Worm (Caenorhabditis elegans) whole organism, L4 larva: ENCODE data around the gene F21C10.7.
A peak's percentile ranks its signal among the peaks of the same experiment; 100 is the strongest.
"Not testable (repeated sequence)": the region's sequence is repeated elsewhere in the genome, so short reads cannot be mapped to it uniquely, and the experiment has no call there.

Source experiments
- D1046.2 ChIP-seq: fragments of 200-800 bp; sonication (Bioruptor generic); IDR thresholded peaks from 2 replicates; pipeline ENCODE4 v1.3.6; 2022; ENCODE audit warnings: missing genetic modification characterization, missing compliant biosample characterization
- F10B5.3 ChIP-seq: sonication (generic microtip); optimal IDR thresholded peaks from 2 replicates; lab custom pipeline; 2016; ENCODE audit warnings: mild to moderate bottlenecking, missing genetic modification characterization, missing compliant biosample characterization
- F26F4.8 ChIP-seq: fragments of 200-800 bp; sonication (Bioruptor generic); conservative IDR thresholded peaks from 2 replicates; pipeline ENCODE4 v1.3.6; 2022; ENCODE audit warnings: missing genetic modification characterization, missing compliant biosample characterization
- R02D3.7 ChIP-seq: fragments of 150-350 bp; sonication (generic microtip); optimal IDR thresholded peaks from 3 replicates; lab custom pipeline; 2014; ENCODE audit warnings: missing biosample characterization, missing genetic modification characterization
- T26A8.4 ChIP-seq: fragments of 200-800 bp; sonication (Bioruptor generic); IDR thresholded peaks from 2 replicates; pipeline ENCODE4 v1.3.6; 2022; ENCODE audit warnings: missing genetic modification characterization, missing compliant biosample characterization
- Y48G9A.11 ChIP-seq: fragments of 200-800 bp; sonication (Bioruptor generic); IDR thresholded peaks from 2 replicates; pipeline ENCODE4 v1.3.6; 2022; ENCODE audit warnings: missing genetic modification reagents, missing genetic modification characterization, missing compliant biosample characterization
- Y75B8A.6 ChIP-seq: fragments of 200-800 bp; sonication (Bioruptor generic); IDR thresholded peaks from 2 replicates; pipeline ENCODE4 v1.3.6; 2022; ENCODE audit warnings: missing genetic modification reagents, missing genetic modification characterization, missing compliant biosample characterization
- ZK546.5 ChIP-seq, 2 experiments: sonication (generic microtip); optimal IDR thresholded peaks; 2 replicates each; lab custom pipeline; 2017; ENCODE audit warnings: missing biosample characterization in 2 of 2, missing genetic modification characterization in 2 of 2
- aly-2 ChIP-seq: sonication (generic microtip); optimal IDR thresholded peaks from 2 replicates; lab custom pipeline; 2018; ENCODE audit warnings: missing biosample characterization, missing genetic modification characterization
- ceh-20 ChIP-seq: fragments of 200-800 bp; sonication (Bioruptor generic); IDR thresholded peaks from 2 replicates; pipeline ENCODE4 v1.3.6; 2022; ENCODE audit warnings: missing genetic modification reagents, missing genetic modification characterization, missing compliant biosample characterization
- ceh-44 ChIP-seq: fragments of 200-800 bp; sonication (Bioruptor generic); IDR thresholded peaks from 2 replicates; pipeline ENCODE4 v1.3.6; 2022; ENCODE audit warnings: missing genetic modification reagents, missing genetic modification characterization, missing compliant biosample characterization
- cey-2 ChIP-seq: sonication (generic microtip); optimal IDR thresholded peaks from 3 replicates; lab custom pipeline; 2017; ENCODE audit warnings: missing genetic modification characterization, mild to moderate bottlenecking, missing compliant biosample characterization, antibody characterized with exemption, borderline replicate concordance; ENCODE audit not compliant: insufficient read depth
- ctbp-1 ChIP-seq: fragments of 200-800 bp; sonication (Bioruptor generic); IDR thresholded peaks from 2 replicates; pipeline ENCODE4 v1.3.6; 2022; ENCODE audit warnings: missing genetic modification reagents, missing genetic modification characterization, missing compliant biosample characterization
- daf-19 ChIP-seq: fragments of 200-800 bp; sonication (Bioruptor generic); conservative IDR thresholded peaks from 2 replicates; pipeline ENCODE4 v1.3.6; 2022; ENCODE audit warnings: missing genetic modification characterization, missing compliant biosample characterization
- dmd-9 ChIP-seq: fragments of 200-800 bp; sonication (Bioruptor generic); IDR thresholded peaks from 2 replicates; pipeline ENCODE4 v1.3.6; 2022; ENCODE audit warnings: missing genetic modification reagents, missing genetic modification characterization, missing compliant biosample characterization
- dpl-1 ChIP-seq: fragments of 150-350 bp; optimal IDR thresholded peaks from 2 replicates; lab custom pipeline; 2014; ENCODE audit warnings: missing biosample characterization, missing genetic modification reagents, missing genetic modification characterization
- dve-1 ChIP-seq: sonication (generic microtip); optimal IDR thresholded peaks from 2 replicates; lab custom pipeline; 2017; ENCODE audit warnings: antibody characterized with exemption, mild to moderate bottlenecking, missing genetic modification characterization, missing compliant biosample characterization; ENCODE audit not compliant: insufficient read depth
- egl-43 ChIP-seq: fragments of 200-800 bp; sonication (Bioruptor generic); IDR thresholded peaks from 2 replicates; pipeline ENCODE4 v1.3.6; 2022; ENCODE audit warnings: missing genetic modification reagents, missing genetic modification characterization, missing compliant biosample characterization
- hlh-30 ChIP-seq: sonication (generic microtip); optimal IDR thresholded peaks from 2 replicates; lab custom pipeline; 2017; ENCODE audit warnings: antibody characterized with exemption, mild to moderate bottlenecking, missing genetic modification characterization, missing compliant biosample characterization; ENCODE audit not compliant: insufficient read depth
- lim-7 ChIP-seq: fragments of 200-800 bp; sonication (Bioruptor generic); IDR thresholded peaks from 2 replicates; pipeline ENCODE4 v1.3.6; 2022; ENCODE audit warnings: missing genetic modification characterization, missing compliant biosample characterization
- lin-13 ChIP-seq: fragments of 150-350 bp; optimal IDR thresholded peaks from 2 replicates; lab custom pipeline; 2014; ENCODE audit warnings: missing biosample characterization, missing genetic modification reagents, missing genetic modification characterization
- lin-15B ChIP-seq: fragments of 150-350 bp; sonication (generic microtip); optimal IDR thresholded peaks from 3 replicates; lab custom pipeline; 2014; ENCODE audit warnings: missing biosample characterization, missing genetic modification characterization
- lin-38 ChIP-seq: fragments of 200-800 bp; sonication (Bioruptor generic); IDR thresholded peaks from 2 replicates; pipeline ENCODE4 v1.3.6; 2022; ENCODE audit warnings: missing genetic modification reagents, missing genetic modification characterization, missing compliant biosample characterization
- lin-39 ChIP-seq: fragments of 150-350 bp; optimal IDR thresholded peaks from 2 replicates; lab custom pipeline; 2014; ENCODE audit warnings: missing biosample characterization, missing genetic modification reagents, missing genetic modification characterization
- lir-3 ChIP-seq: sonication (generic microtip); optimal IDR thresholded peaks from 2 replicates; lab custom pipeline; 2016; ENCODE audit warnings: mild to moderate bottlenecking, missing genetic modification characterization, missing compliant biosample characterization
- lsy-2 ChIP-seq, 2 experiments: fragments of 150-350 bp in 1 of 2; sonication (generic microtip) in 1 of 2; optimal IDR thresholded peaks; 2 replicates each; lab custom pipeline; 2014 to 2017; ENCODE audit warnings: missing biosample characterization in 2 of 2, missing genetic modification characterization in 2 of 2
- madf-5 ChIP-seq, 2 experiments: fragments of 200-800 bp; sonication (Bioruptor generic); IDR thresholded peaks; 2 replicates each; pipeline ENCODE4 v1.3.6; 2022; ENCODE audit warnings: missing compliant biosample characterization in 2 of 2, missing genetic modification characterization in 2 of 2
- mdl-1 ChIP-seq, 2 experiments: fragments of 150-350 bp in 1 of 2; sonication (generic microtip) in 1 of 2; optimal IDR thresholded peaks; 2 replicates each; lab custom pipeline; 2014 to 2017; ENCODE audit warnings: missing biosample characterization in 2 of 2, missing genetic modification characterization in 2 of 2
- mdt-29 ChIP-seq: fragments of 200-800 bp; sonication (Bioruptor generic); IDR thresholded peaks from 2 replicates; pipeline ENCODE4 v1.3.6; 2022; ENCODE audit warnings: missing genetic modification reagents, missing genetic modification characterization, missing compliant biosample characterization
- mes-2 ChIP-seq: sonication (generic microtip); optimal IDR thresholded peaks from 2 replicates; lab custom pipeline; 2016; ENCODE audit warnings: missing genotype, mild to moderate bottlenecking, missing genetic modification characterization, missing compliant biosample characterization; ENCODE audit not compliant: poor library complexity, severe bottlenecking
- nhr-237 ChIP-seq: sonication (generic microtip); optimal IDR thresholded peaks from 2 replicates; lab custom pipeline; 2017; ENCODE audit warnings: missing biosample characterization, missing genetic modification characterization
- nhr-41 ChIP-seq: fragments of 200-800 bp; sonication (Bioruptor generic); IDR thresholded peaks from 2 replicates; pipeline ENCODE4 v1.3.6; 2022; ENCODE audit warnings: missing genetic modification reagents, missing genetic modification characterization, missing compliant biosample characterization
- nhr-77 ChIP-seq: fragments of 150-350 bp; optimal IDR thresholded peaks from 2 replicates; lab custom pipeline; 2014; ENCODE audit warnings: missing biosample characterization, missing genetic modification characterization
- pha-4 ChIP-seq, 2 experiments: fragments of 150-350 bp in 1 of 2; fragments of 200-800 bp in 1 of 2; sonication (Bioruptor generic) in 1 of 2; IDR thresholded peaks in 1 of 2; optimal IDR thresholded peaks in 1 of 2; 2 replicates each; pipeline versions ENCODE4 v1.3.6 to Lab custom; 2014 to 2022; ENCODE audit warnings: missing genetic modification characterization in 2 of 2, missing genetic modification reagents in 2 of 2, missing biosample characterization in 1 of 2, missing compliant biosample characterization in 1 of 2
- php-3 ChIP-seq: fragments of 200-800 bp; sonication (Bioruptor generic); IDR thresholded peaks from 2 replicates; pipeline ENCODE4 v1.3.6; 2022; ENCODE audit warnings: missing genetic modification reagents, missing genetic modification characterization, missing compliant biosample characterization
- pqm-1 ChIP-seq: sonication (generic microtip); optimal IDR thresholded peaks from 2 replicates; lab custom pipeline; 2017; ENCODE audit warnings: missing biosample characterization, missing genetic modification characterization
- saeg-2 ChIP-seq: fragments of 200-800 bp; sonication (Bioruptor generic); IDR thresholded peaks from 2 replicates; pipeline ENCODE4 v1.3.6; 2022; ENCODE audit warnings: missing genetic modification reagents, missing genetic modification characterization, missing compliant biosample characterization
- sdz-12 ChIP-seq: fragments of 200-800 bp; sonication (Bioruptor generic); optimal IDR thresholded peaks from 2 replicates; lab custom pipeline; 2018; ENCODE audit warnings: mild to moderate bottlenecking, missing genetic modification characterization, missing compliant biosample characterization
- set-16 ChIP-seq: fragments of 200-800 bp; sonication (Bioruptor generic); IDR thresholded peaks from 2 replicates; pipeline ENCODE4 v1.3.6; 2022; ENCODE audit warnings: missing genetic modification reagents, missing genetic modification characterization, missing compliant biosample characterization
- snpc-1.2 ChIP-seq: fragments of 200-800 bp; sonication (Bioruptor generic); IDR thresholded peaks from 2 replicates; pipeline ENCODE4 v1.3.6; 2022; ENCODE audit warnings: missing genetic modification reagents, missing genetic modification characterization, missing compliant biosample characterization
- tra-1 ChIP-seq: fragments of 200-800 bp; sonication (Bioruptor generic); IDR thresholded peaks from 2 replicates; pipeline ENCODE4 v1.3.6; 2022; ENCODE audit warnings: missing genetic modification reagents, missing genetic modification characterization, missing compliant biosample characterization
- unc-130 ChIP-seq: sonication (generic microtip); optimal IDR thresholded peaks from 2 replicates; lab custom pipeline; 2016; ENCODE audit warnings: missing genetic modification reagents, missing genetic modification characterization, missing compliant biosample characterization
- zfp-3 ChIP-seq: fragments of 200-800 bp; sonication (Bioruptor generic); conservative IDR thresholded peaks from 2 replicates; pipeline ENCODE4 v1.3.6; 2022; ENCODE audit warnings: missing genetic modification reagents, missing genetic modification characterization, missing compliant biosample characterization
- ztf-7 ChIP-seq: fragments of 150-350 bp; optimal IDR thresholded peaks from 2 replicates; lab custom pipeline; 2014; ENCODE audit warnings: missing biosample characterization, missing genetic modification characterization

F21C10.7 gene

DNA sequence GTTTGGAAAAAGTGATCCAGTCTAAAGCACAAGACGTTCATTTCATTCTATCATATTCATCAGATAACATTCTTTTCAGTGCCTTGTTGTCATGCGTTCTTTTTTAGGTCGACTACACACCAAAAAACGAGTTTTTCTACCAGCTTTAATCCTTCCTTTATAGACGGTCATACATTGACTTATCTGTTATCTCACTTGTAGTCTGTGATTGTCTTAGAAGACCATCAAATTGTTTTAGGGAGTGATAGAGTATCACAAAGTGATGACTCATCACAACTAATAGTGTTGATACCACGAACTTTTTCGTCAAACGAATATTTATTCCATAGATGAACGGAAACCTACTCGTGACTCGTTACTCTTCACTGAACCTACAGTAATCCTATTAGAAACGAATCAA lies 26.7 kb upstream of the F21C10.7 start (continued):
- TF ChIP-seq dve-1 (tag; lab: Kevin White, UChicago) (peak; percentile 31), nhr-237 (no peak), cey-2 (tag; lab: Kevin White, UChicago) (peak; percentile 17), aly-2 (tag; lab: Kevin White, UChicago) (no peak), lin-13 (no peak), unc-130 (no peak), F26F4.8 (GFP tag; lab: Robert Waterston, UW) (no peak), Y48G9A.11 (no peak), nhr-77 (no peak), D1046.2 (no peak), dpl-1 (GFP tag; lab: Kevin White, UChicago) (no peak), lir-3 (tag; lab: Kevin White, UChicago) (no peak)

DNA sequence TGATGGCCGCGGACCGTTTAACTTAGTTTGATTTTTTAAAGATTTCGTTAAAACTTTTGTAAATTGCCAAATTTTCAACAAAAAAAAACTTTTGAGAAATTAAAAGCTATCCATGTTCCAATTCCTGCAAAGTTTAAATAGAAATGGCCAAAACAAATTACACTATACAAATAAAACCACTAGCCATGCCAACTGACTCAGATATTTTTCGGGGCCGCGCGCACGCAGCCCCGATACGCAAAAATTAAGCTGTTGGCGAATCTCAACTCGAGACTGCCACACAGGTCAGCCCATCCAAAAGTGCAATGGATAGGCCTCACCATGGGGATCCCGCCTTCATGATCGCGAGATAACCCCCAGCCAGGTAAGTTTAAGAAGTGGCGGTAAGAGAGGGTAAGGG lies 25.9 kb upstream of the F21C10.7 start:
- peak; percentile 15; the same call in 1 of the 2 replicates for TF ChIP-seq mdt-29 (GFP tag; lab: Robert Waterston, UW)
- TF ChIP-seq ctbp-1 (GFP tag; lab: Robert Waterston, UW): peak; percentile 64; the same call in 1 of the 2 replicates
- TF ChIP-seq madf-5 (GFP tag; IDR thresholded peaks at IDR 0.05; lab: Robert Waterston, UW): 0 out of 4 replicates have a peak, but pooled peaks of 1 of the 2 experiments have one; percentile 33
- peak; percentile 41; the same call in 1 of the 2 replicates for TF ChIP-seq ceh-44 (GFP tag; lab: Robert Waterston, UW)
- TF ChIP-seq lim-7: 0 out of 2 replicates have a peak, but pooled peaks have one; percentile 16
- TF ChIP-seq php-3 (GFP tag; lab: Robert Waterston, UW): peak; percentile 27; the same call in 1 of the 2 replicates
- TF ChIP-seq lin-38 (GFP tag; lab: Robert Waterston, UW): peak; percentile 44; the same call in 1 of the 2 replicates
- TF ChIP-seq egl-43 (GFP tag; lab: Robert Waterston, UW): peak; percentile 53; the same call in 1 of the 2 replicates
- peak; percentile 68 for TF ChIP-seq pha-4 (GFP tag; IDR thresholded peaks at IDR 0.05; lab: Robert Waterston, UW)
- not testable (repeated sequence) for TF ChIP-seq pha-4 (tag; optimal IDR thresholded peaks at IDR 0.05; lab: Kevin White, UChicago)
- peak; percentile 76; the same call in 1 of the 2 replicates for TF ChIP-seq zfp-3
- 0 out of 2 replicates have a peak, but pooled peaks have one; percentile 39 for TF ChIP-seq T26A8.4 (GFP tag; lab: Robert Waterston, UW)
- TF ChIP-seq set-16: 0 out of 2 replicates have a peak, but pooled peaks have one; percentile 15
- TF ChIP-seq, all 104 proteins: peak for 12; not testable (repeated sequence) for 92

DNA sequence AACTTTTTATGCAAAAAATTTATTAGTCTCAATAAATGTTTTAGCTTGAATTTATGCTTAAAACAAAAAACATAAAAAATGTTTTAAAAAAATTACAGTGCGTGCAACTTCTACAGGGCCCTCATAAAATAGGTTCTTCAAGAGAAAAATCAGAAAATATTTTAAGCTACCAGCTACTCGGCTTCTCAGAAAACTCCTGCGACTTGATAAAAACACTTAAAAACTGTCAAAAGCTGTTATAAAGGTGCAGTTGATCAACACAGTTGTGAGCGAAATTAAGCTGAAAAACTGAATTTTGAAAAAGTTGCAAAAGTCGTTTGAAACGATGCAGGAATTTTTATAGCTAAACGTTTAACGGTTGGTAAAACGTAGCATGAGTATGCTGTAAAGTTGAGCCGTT lies 23.8 kb upstream of the F21C10.7 start:
- no peak for TF ChIP-seq mdl-1 (tag; optimal IDR thresholded peaks at IDR 0.05; lab: Kevin White, UChicago)
- TF ChIP-seq ztf-7: no peak
- TF ChIP-seq lsy-2 (tag; optimal IDR thresholded peaks at IDR 0.05; lab: Kevin White, UChicago): no peak
- peak; percentile 96 for TF ChIP-seq zfp-3
- TF ChIP-seq pqm-1: no peak
- TF ChIP-seq php-3 (GFP tag; lab: Robert Waterston, UW): peak; percentile 53
- peak; percentile 56; the same call in 1 of the 2 replicates for TF ChIP-seq egl-43 (GFP tag; lab: Robert Waterston, UW)
- peak; percentile 36 for TF ChIP-seq sdz-12 (GFP tag; lab: Kevin White, UChicago)
- no peak for TF ChIP-seq dve-1 (tag; lab: Kevin White, UChicago)
- TF ChIP-seq dmd-9 (GFP tag; lab: Robert Waterston, UW): 0 out of 2 replicates have a peak, but pooled peaks have one; percentile 47
- no peak for TF ChIP-seq R02D3.7 (tag; lab: Kevin White, UChicago)
- TF ChIP-seq snpc-1.2 (GFP tag; lab: Robert Waterston, UW): peak; percentile 80
- no peak for TF ChIP-seq lin-39 (tag; lab: Kevin White, UChicago)
- TF ChIP-seq T26A8.4 (GFP tag; lab: Robert Waterston, UW): peak; percentile 76; the same call in 1 of the 2 replicates
- no peak for TF ChIP-seq mes-2 (tag; lab: Kevin White, UChicago)
- peak; percentile 88 for TF ChIP-seq ctbp-1 (GFP tag; lab: Robert Waterston, UW)
- peak; percentile 85; the same call in 1 of the 2 replicates for TF ChIP-seq daf-19 (GFP tag; lab: Robert Waterston, UW)
- no peak for TF ChIP-seq ZK546.5 (tag; optimal IDR thresholded peaks at IDR 0.05; lab: Kevin White, UChicago)
- no peak for TF ChIP-seq hlh-30
- no peak for TF ChIP-seq cey-2 (tag; lab: Kevin White, UChicago)
- TF ChIP-seq Y75B8A.6 (GFP tag; lab: Robert Waterston, UW): peak; percentile 64
- peak; percentile 63 for TF ChIP-seq nhr-41 (GFP tag; lab: Robert Waterston, UW)
- TF ChIP-seq saeg-2 (GFP tag; lab: Robert Waterston, UW): no peak
- peak; percentile 78; the same call in 1 of the 2 replicates for TF ChIP-seq mdt-29 (GFP tag; lab: Robert Waterston, UW)
- peak; percentile 71 for TF ChIP-seq pha-4 (GFP tag; IDR thresholded peaks at IDR 0.05; lab: Robert Waterston, UW)
- TF ChIP-seq pha-4 (tag; optimal IDR thresholded peaks at IDR 0.05; lab: Kevin White, UChicago): no peak
- no peak for TF ChIP-seq lin-15B (tag; lab: Kevin White, UChicago)
- no peak for TF ChIP-seq ceh-20 (GFP tag; lab: Robert Waterston, UW)
- TF ChIP-seq tra-1 (GFP tag; lab: Robert Waterston, UW): no peak
- no peak for TF ChIP-seq F10B5.3
- no peak for TF ChIP-seq unc-130
